Fruit fly (Drosophila melanogaster): ENCODE results near the gene CG13643.
A peak's percentile ranks its signal among the peaks of the same experiment; 100 is the strongest.

The CG13643 gene

DNA sequence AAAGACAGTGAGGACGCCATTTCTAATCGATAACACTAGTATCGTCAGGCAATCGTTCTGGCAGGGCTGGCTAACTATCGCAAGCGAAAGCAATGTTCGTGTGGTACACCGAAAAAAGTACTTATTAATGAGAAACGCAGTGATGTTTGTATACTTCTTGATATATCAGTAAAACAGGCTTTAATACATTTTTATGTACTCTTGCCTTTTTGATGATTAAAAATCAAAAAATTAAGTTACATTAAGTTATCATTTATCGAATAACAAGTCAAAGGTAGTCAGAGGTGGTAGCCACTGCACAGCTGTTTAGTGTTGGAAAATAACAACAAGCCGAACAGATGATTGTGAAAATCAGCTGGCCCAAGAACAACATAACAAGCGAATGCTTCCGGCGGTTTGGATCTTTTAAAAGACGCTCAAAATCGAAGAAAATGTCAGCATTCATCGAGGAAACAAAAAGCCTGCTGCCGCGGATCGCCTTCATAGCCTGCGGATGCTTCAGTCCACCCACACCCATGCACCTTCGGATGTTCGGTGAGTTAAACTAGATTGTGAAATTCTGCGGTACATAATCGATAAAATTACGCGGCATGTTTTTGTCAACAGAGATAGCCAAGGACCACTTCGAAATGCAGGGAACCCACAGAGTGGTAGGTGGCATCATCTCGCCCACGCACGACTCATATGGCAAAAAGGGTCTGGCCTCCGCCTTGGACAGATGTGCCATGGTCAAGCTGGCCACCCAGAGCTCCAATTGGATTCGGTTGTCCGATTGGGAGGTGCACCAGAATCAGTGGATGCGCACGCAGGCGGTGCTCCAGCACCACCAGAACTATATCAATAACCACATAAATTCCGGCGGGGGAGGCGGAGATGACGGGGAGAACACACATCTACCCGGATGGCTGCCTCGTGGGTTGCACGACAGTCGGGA lies 39.4 kb upstream of the CG13643 start, which contains the start of the genes ssh and Nmnat (continued):
- peak; percentile 52 for TF ChIP-seq slbo (GFP tag; IDR thresholded peaks at IDR 0.05)
- peak in 1 of 3 experiments; percentile 48 for TF ChIP-seq lola (GFP tag; optimal IDR thresholded peaks at IDR 0.05)
- no peak for TF ChIP-seq CG17802 (tag; optimal IDR thresholded peaks at IDR 0.05)
- TF ChIP-seq CG11723 (GFP tag; optimal IDR thresholded peaks at IDR 0.05), result no peak
- TF ChIP-seq crp (GFP tag; optimal IDR thresholded peaks at IDR 0.05), result peak; percentile 98 to 100
- no peak for TF ChIP-seq CG11247 (GFP tag; IDR thresholded peaks at IDR 0.05)
- no peak for TF ChIP-seq ase (GFP tag; IDR thresholded peaks at IDR 0.05)
- peak; percentile 37 for TF ChIP-seq mam (GFP tag; optimal IDR thresholded peaks at IDR 0.05)
- no peak for TF ChIP-seq fu2 (GFP tag; optimal IDR thresholded peaks at IDR 0.05)
- TF ChIP-seq kay (GFP tag; optimal IDR thresholded peaks at IDR 0.05), result no peak
- peak; percentile 30; the same call in 1 of the 2 replicates for TF ChIP-seq Atf6 (GFP tag; IDR thresholded peaks at IDR 0.05)
- no peak for TF ChIP-seq NFAT (GFP tag; IDR thresholded peaks at IDR 0.05)
- peak; percentile 19; the same call in 1 of the 4 replicates for TF ChIP-seq chinmo (GFP tag; IDR thresholded peaks at IDR 0.05; ENCODE audit: partially characterized antibody)
- no peak for TF ChIP-seq tap (tag; optimal IDR thresholded peaks at IDR 0.05)
- no peak for TF ChIP-seq CG13296 (GFP tag; optimal IDR thresholded peaks at IDR 0.05)
- peak; percentile 85 to 89 for TF ChIP-seq tll (GFP tag; optimal IDR thresholded peaks at IDR 0.05)
- TF ChIP-seq CG13424 (tag; optimal IDR thresholded peaks at IDR 0.05), result no peak
- peak; percentile 88 for TF ChIP-seq CG2116 (GFP tag; optimal IDR thresholded peaks at IDR 0.05)
- peak; percentile 95 for TF ChIP-seq Sry-δ (GFP tag; optimal IDR thresholded peaks at IDR 0.05)
- no peak for TF ChIP-seq cato (GFP tag; optimal IDR thresholded peaks at IDR 0.05; ENCODE audit: borderline replicate concordance)
- TF ChIP-seq CG1024 (GFP tag; IDR thresholded peaks at IDR 0.05), result no peak
- no peak for TF ChIP-seq CG15601 (tag; optimal IDR thresholded peaks at IDR 0.05)
- peak; percentile 45; the same call in 1 of the 2 replicates for TF ChIP-seq Xrp1 (GFP tag; IDR thresholded peaks at IDR 0.05)
- TF ChIP-seq Doc2 (GFP tag; IDR thresholded peaks at IDR 0.05), result no peak
- peak; percentile 91 for TF ChIP-seq HLH4C (GFP tag; IDR thresholded peaks at IDR 0.05; ENCODE audit: partially characterized antibody)
- no peak for TF ChIP-seq trh (GFP tag; optimal IDR thresholded peaks at IDR 0.05)
- no peak for TF ChIP-seq CG10565 (GFP tag; optimal IDR thresholded peaks at IDR 0.05)
- no peak for TF ChIP-seq gt (GFP tag; IDR thresholded peaks at IDR 0.05)
- peak; percentile 70 for TF ChIP-seq HLH54F (GFP tag; optimal IDR thresholded peaks at IDR 0.05)
- TF ChIP-seq CTCF (GFP tag; optimal IDR thresholded peaks at IDR 0.05), result no peak
- TF ChIP-seq B-H1 (GFP tag; IDR thresholded peaks at IDR 0.05), result no peak
- no peak for TF ChIP-seq H15 (GFP tag; IDR thresholded peaks at IDR 0.05)
- no peak for TF ChIP-seq CG17612 (GFP tag; IDR thresholded peaks at IDR 0.05)
- TF ChIP-seq CG10209 (GFP tag; optimal IDR thresholded peaks at IDR 0.05), result peak; percentile 5
- no peak for TF ChIP-seq hkb (optimal IDR thresholded peaks at IDR 0.05)
- TF ChIP-seq hkb (GFP tag; IDR thresholded peaks at IDR 0.05), result no peak
- TF ChIP-seq Deaf1 (tag; optimal IDR thresholded peaks at IDR 0.05), result no peak
- TF ChIP-seq sens (GFP tag), result peak; percentile 88
- no peak for TF ChIP-seq CG11504 (tag; optimal IDR thresholded peaks at IDR 0.05)
- peak; percentile 90 for TF ChIP-seq Bgb (GFP tag; IDR thresholded peaks at IDR 0.05; ENCODE audit: partially characterized antibody)
- peak; percentile 17; the same call in 1 of the 3 replicates for TF ChIP-seq dysf (GFP tag; IDR thresholded peaks at IDR 0.05)
- TF ChIP-seq CG8089 (GFP tag; optimal IDR thresholded peaks at IDR 0.05), result no peak
- no peak for TF ChIP-seq crc (GFP tag; optimal IDR thresholded peaks at IDR 0.05)
- peak; percentile 21 for TF ChIP-seq Dad (GFP tag; optimal IDR thresholded peaks at IDR 0.05)
- no peak for TF ChIP-seq CG31224 (GFP tag; IDR thresholded peaks at IDR 0.05)
- no peak for TF ChIP-seq Dfd (GFP tag; optimal IDR thresholded peaks at IDR 0.05)
- peak; percentile 89 for TF ChIP-seq pzg (GFP tag; optimal IDR thresholded peaks at IDR 0.05)
- no peak for TF ChIP-seq Eip74EF (GFP tag; optimal IDR thresholded peaks at IDR 0.05)
- no peak for TF ChIP-seq rib (GFP tag; IDR thresholded peaks at IDR 0.05)
